Fruit fly (Drosophila melanogaster) whole organism, embryonic: ENCODE measurements around the gene CG43867.

Experiments used
- Abd-B ChIP-seq: fragments of 200-800 bp; sonication (Bioruptor generic); optimal IDR thresholded peaks from 2 replicates; lab custom pipeline; 2018; ENCODE audit warnings: missing biosample characterization, mild to moderate bottlenecking, missing genetic modification characterization, moderate library complexity
- Awh ChIP-seq: fragments of 200-800 bp; sonication (Bioruptor generic); IDR thresholded peaks from 2 replicates; pipeline ENCODE4, ENCODE4 v1.3.6; 2022; ENCODE audit warnings: missing biosample characterization, missing genetic modification characterization
- Blimp-1 ChIP-seq: fragments of 200-800 bp; sonication (Bioruptor generic); optimal IDR thresholded peaks from 3 replicates; lab custom pipeline; 2018; ENCODE audit warnings: missing biosample characterization, missing genetic modification characterization, mild to moderate bottlenecking, moderate library complexity, missing genetic modification reagents
- CG10543 ChIP-seq: fragments of 200-800 bp; sonication (Bioruptor generic); optimal IDR thresholded peaks from 3 replicates; lab custom pipeline; 2017; ENCODE audit warnings: missing biosample characterization, mild to moderate bottlenecking, missing genetic modification characterization, moderate library complexity
- CG11504 ChIP-seq: fragments of 200-800 bp; sonication (Bioruptor generic); optimal IDR thresholded peaks from 3 replicates; lab custom pipeline; 2019; ENCODE audit warnings: missing biosample characterization, mild to moderate bottlenecking, missing genetic modification characterization, moderate library complexity
- CG12219 ChIP-seq: fragments of 200-800 bp; sonication (Bioruptor generic); optimal IDR thresholded peaks from 3 replicates; lab custom pipeline; 2018; ENCODE audit warnings: missing biosample characterization, mild to moderate bottlenecking, missing genetic modification characterization
- CG13424 ChIP-seq: fragments of 200-800 bp; sonication (Bioruptor generic); optimal IDR thresholded peaks from 2 replicates; lab custom pipeline; 2019; ENCODE audit warnings: missing biosample characterization, mild to moderate bottlenecking, missing genetic modification characterization, moderate library complexity
- CG17359 ChIP-seq: fragments of 200-800 bp; sonication (Bioruptor generic); optimal IDR thresholded peaks from 3 replicates; lab custom pipeline; 2018; ENCODE audit warnings: missing biosample characterization, mild to moderate bottlenecking, missing genetic modification characterization, moderate library complexity
- CG2120 ChIP-seq: fragments of 200-800 bp; sonication (Bioruptor generic); optimal IDR thresholded peaks from 3 replicates; lab custom pipeline; 2016; ENCODE audit warnings: missing biosample characterization, missing genetic modification characterization
- CG32772 ChIP-seq: fragments of 200-800 bp; sonication (Bioruptor generic); IDR thresholded peaks from 2 replicates; pipeline ENCODE4 v1.3.6; 2022; ENCODE audit warnings: missing biosample characterization, missing genetic modification characterization
- CG3838 ChIP-seq: fragments of 200-800 bp; sonication (Bioruptor generic); optimal IDR thresholded peaks from 3 replicates; lab custom pipeline; 2016; ENCODE audit warnings: missing biosample characterization, missing genetic modification characterization
- CG4424 ChIP-seq: fragments of 200-800 bp; sonication (Bioruptor generic); optimal IDR thresholded peaks from 3 replicates; lab custom pipeline; 2016; ENCODE audit warnings: missing biosample characterization, missing genetic modification characterization
- CG4617 ChIP-seq: fragments of 200-800 bp; sonication (Bioruptor generic); optimal IDR thresholded peaks from 3 replicates; lab custom pipeline; 2016; ENCODE audit warnings: missing biosample characterization, missing genetic modification characterization, borderline replicate concordance
- CG6175 ChIP-seq: fragments of 200-800 bp; sonication (Bioruptor generic); IDR thresholded peaks from 3 replicates; pipeline ENCODE4 v1.3.6; 2022; ENCODE audit warnings: missing biosample characterization, missing genetic modification characterization
- CG6689 ChIP-seq: fragments of 200-800 bp; sonication (Bioruptor generic); IDR thresholded peaks from 2 replicates; pipeline ENCODE4 v1.3.6; 2022; ENCODE audit warnings: missing biosample characterization, missing genetic modification characterization
- CG7372 ChIP-seq: fragments of 200-800 bp; sonication (Bioruptor generic); IDR thresholded peaks from 2 replicates; pipeline ENCODE4 v1.3.6; 2022; ENCODE audit warnings: missing biosample characterization, missing genetic modification characterization
- CTCF ChIP-seq: fragments of 200-800 bp; sonication (Bioruptor generic); optimal IDR thresholded peaks from 2 replicates; lab custom pipeline; 2017; ENCODE audit warnings: missing biosample characterization, mild to moderate bottlenecking, missing genetic modification characterization, moderate library complexity
- Camta ChIP-seq: fragments of 200-800 bp; sonication (Bioruptor generic); optimal IDR thresholded peaks from 2 replicates; lab custom pipeline; 2016; ENCODE audit warnings: missing biosample characterization, missing genetic modification characterization
- Deaf1 ChIP-seq: fragments of 200-800 bp; optimal IDR thresholded peaks from 3 replicates; lab custom pipeline; 2019; ENCODE audit warnings: missing biosample characterization, mild to moderate bottlenecking, missing genetic modification characterization, moderate library complexity
- Elba2 ChIP-seq: fragments of 200-800 bp; sonication (Bioruptor generic); optimal IDR thresholded peaks from 3 replicates; lab custom pipeline; 2016; ENCODE audit warnings: missing biosample characterization, missing genetic modification characterization
- Fer2 ChIP-seq: fragments of 200-800 bp; sonication (Bioruptor generic); optimal IDR thresholded peaks from 2 replicates; lab custom pipeline; 2018; ENCODE audit warnings: missing biosample characterization, mild to moderate bottlenecking, missing genetic modification characterization, moderate library complexity
- Gsc ChIP-seq: fragments of 200-800 bp; sonication (Bioruptor generic); IDR thresholded peaks from 2 replicates; pipeline ENCODE4 v1.3.6; 2022; ENCODE audit warnings: missing biosample characterization, missing genetic modification characterization
- Gug ChIP-seq: fragments of 200-800 bp; sonication (Bioruptor generic); IDR thresholded peaks from 4 replicates; pipeline ENCODE4 v1.3.6; 2022; ENCODE audit warnings: missing biosample characterization, missing genetic modification characterization
- H15 ChIP-seq: fragments of 200-800 bp; sonication (Bioruptor generic); IDR thresholded peaks from 3 replicates; pipeline ENCODE4 v1.3.6; 2022; ENCODE audit warnings: missing biosample characterization, missing genetic modification characterization
- Med ChIP-seq: fragments of 200-800 bp; sonication (Bioruptor generic); peaks from one replicate; lab custom pipeline; 2016; ENCODE audit warnings: missing biosample characterization, missing genetic modification characterization, mild to moderate bottlenecking, inconsistent platforms, moderate library complexity
- Meics ChIP-seq: fragments of 200-800 bp; sonication (Bioruptor generic); optimal IDR thresholded peaks from 2 replicates; lab custom pipeline; 2017; ENCODE audit warnings: missing biosample characterization, mild to moderate bottlenecking, missing genetic modification characterization
- NfI ChIP-seq: fragments of 200-800 bp; sonication (Bioruptor generic); optimal IDR thresholded peaks from 3 replicates; lab custom pipeline; 2018; ENCODE audit warnings: missing biosample characterization, mild to moderate bottlenecking, missing genetic modification characterization, moderate library complexity
- Oli ChIP-seq: fragments of 200-800 bp; sonication (Bioruptor generic); optimal IDR thresholded peaks from 2 replicates; lab custom pipeline; 2018; ENCODE audit warnings: missing biosample characterization, mild to moderate bottlenecking, missing genetic modification characterization, moderate library complexity
- Rfx ChIP-seq: fragments of 200-800 bp; sonication (Bioruptor generic); IDR thresholded peaks from 2 replicates; pipeline ENCODE4 v1.3.6; 2022; ENCODE audit warnings: missing biosample characterization, missing genetic modification characterization
- Sox102F ChIP-seq: fragments of 200-800 bp; sonication (Bioruptor generic); optimal IDR thresholded peaks from 2 replicates; lab custom pipeline; 2018; ENCODE audit warnings: missing biosample characterization, mild to moderate bottlenecking, missing genetic modification characterization, moderate library complexity
- br ChIP-seq: fragments of >200 bp; optimal IDR thresholded peaks from 2 replicates; lab custom pipeline; 2017
- cwo ChIP-seq: fragments of 200-800 bp; sonication (Bioruptor generic); optimal IDR thresholded peaks from 3 replicates; lab custom pipeline; 2017; ENCODE audit warnings: missing biosample characterization, missing genetic modification characterization, mild to moderate bottlenecking, moderate library complexity, missing genetic modification reagents
- ewg ChIP-seq: fragments of 200-800 bp; sonication (Bioruptor generic); optimal IDR thresholded peaks from 3 replicates; lab custom pipeline; 2017; ENCODE audit warnings: mild to moderate bottlenecking, missing biosample characterization, missing genetic modification reagents, missing genetic modification characterization
- gfzf ChIP-seq: fragments of 200-800 bp; sonication (Bioruptor generic); optimal IDR thresholded peaks from 2 replicates; lab custom pipeline; 2016; ENCODE audit warnings: missing biosample characterization, mild to moderate bottlenecking, missing genetic modification characterization, moderate library complexity
- lilli ChIP-seq: fragments of 200-800 bp; sonication (Bioruptor generic); optimal IDR thresholded peaks from 3 replicates; lab custom pipeline; 2016; ENCODE audit warnings: missing biosample characterization, missing genetic modification characterization
- onecut ChIP-seq: fragments of 200-800 bp; sonication (Bioruptor generic); IDR thresholded peaks from 2 replicates; pipeline ENCODE4 v1.3.6; 2022; ENCODE audit warnings: missing biosample characterization, missing genetic modification characterization
- phol ChIP-seq: fragments of 200-800 bp; sonication (Bioruptor generic); optimal IDR thresholded peaks from 3 replicates; lab custom pipeline; 2018; ENCODE audit warnings: missing biosample characterization, mild to moderate bottlenecking, missing genetic modification characterization, moderate library complexity
- pnt ChIP-seq: fragments of 200-800 bp; sonication (Bioruptor generic); optimal IDR thresholded peaks from 3 replicates; lab custom pipeline; 2016; ENCODE audit warnings: missing biosample characterization, missing genetic modification characterization
- pzg ChIP-seq: fragments of 200-800 bp; sonication (Bioruptor generic); optimal IDR thresholded peaks from 3 replicates; lab custom pipeline; 2018; ENCODE audit warnings: missing biosample characterization, mild to moderate bottlenecking, missing genetic modification characterization, moderate library complexity
- ranshi ChIP-seq: fragments of 200-800 bp; sonication (Bioruptor generic); IDR thresholded peaks from 2 replicates; pipeline ENCODE4 v1.3.6; 2022; ENCODE audit warnings: missing biosample characterization, missing genetic modification characterization
- schlank ChIP-seq: fragments of 200-800 bp; sonication (Bioruptor generic); optimal IDR thresholded peaks from 2 replicates; lab custom pipeline; 2018; ENCODE audit warnings: missing biosample characterization, mild to moderate bottlenecking, missing genetic modification characterization
- so ChIP-seq: fragments of 200-800 bp; sonication (Bioruptor generic); IDR thresholded peaks from 3 replicates; pipeline ENCODE4 v1.3.6; 2022; ENCODE audit warnings: missing biosample characterization, missing genetic modification characterization
- sug ChIP-seq: fragments of 200-800 bp; optimal IDR thresholded peaks from 2 replicates; lab custom pipeline; 2019; ENCODE audit warnings: missing biosample characterization, mild to moderate bottlenecking, missing genetic modification characterization, moderate library complexity
- tll ChIP-seq, 2 experiments: fragments of 200-800 bp in 1 of 2; fragments of >200 bp in 1 of 2; sonication (Bioruptor generic) in 1 of 2; optimal IDR thresholded peaks; 2 replicates each; lab custom pipeline; 2017 to 2019; ENCODE audit warnings: missing biosample characterization in 2 of 2, missing genetic modification characterization in 2 of 2, mild to moderate bottlenecking in 1 of 2, moderate library complexity in 1 of 2
- twi ChIP-seq: fragments of 200-800 bp; optimal IDR thresholded peaks from 2 replicates; lab custom pipeline; 2019; ENCODE audit warnings: missing biosample characterization, mild to moderate bottlenecking, missing genetic modification characterization, moderate library complexity

Gene CG43867

DNA sequence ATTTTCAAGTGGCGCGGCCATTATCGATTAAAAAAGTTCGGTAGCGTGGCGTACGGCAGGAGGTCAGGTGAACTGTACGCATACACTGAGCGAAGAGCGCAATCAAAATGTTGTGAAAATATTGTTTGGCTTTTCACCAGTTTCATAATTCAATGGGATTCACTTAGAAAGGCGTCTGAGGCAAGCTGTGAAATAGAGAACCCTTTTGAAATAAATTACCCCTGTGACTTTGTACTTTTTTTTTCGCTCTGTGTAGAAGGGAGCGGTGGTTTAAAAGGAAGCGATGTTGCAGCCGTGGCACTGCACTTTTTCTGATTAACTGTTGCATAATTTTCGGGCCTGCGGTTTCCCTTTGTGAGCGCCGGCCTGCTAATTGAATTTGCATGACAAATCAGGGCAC is 54.0 kb downstream of the CG43867 start (continued):
- no peak for TF ChIP-seq CG10543 (GFP tag; lab: Kevin White, UChicago)
- peak; percentile 13; the same call in 1 of the 2 replicates for TF ChIP-seq ranshi
- peak; percentile 9 for TF ChIP-seq Deaf1 (tag; lab: Kevin White, UChicago)
- peak; percentile 18 for TF ChIP-seq cwo (GFP tag; lab: Kevin White, UChicago)
- peak; percentile 19 for TF ChIP-seq Oli
- no peak for TF ChIP-seq Camta (GFP tag; lab: Kevin White, UChicago)
- TF ChIP-seq CG11504: peak; percentile 55
- no peak for TF ChIP-seq tll (GFP tag; optimal IDR thresholded peaks at IDR 0.05; lab: Kevin White, UChicago)
- TF ChIP-seq CG32772 (GFP tag; lab: Robert Waterston, UW): 0 out of 2 replicates have a peak, but pooled peaks have one; percentile 10
- no peak for TF ChIP-seq H15
- no peak for TF ChIP-seq pzg (GFP tag; lab: Kevin White, UChicago)
- peak; percentile 43 for TF ChIP-seq CG2120
- peak; percentile 9 for TF ChIP-seq NfI (GFP tag; lab: Kevin White, UChicago)
- TF ChIP-seq Abd-B (GFP tag; lab: Kevin White, UChicago): peak; percentile 6
- TF ChIP-seq onecut (GFP tag; lab: Robert Waterston, UW): peak; percentile 75
- TF ChIP-seq phol (tag; lab: Kevin White, UChicago): peak; percentile 35
- peak; percentile 38 for TF ChIP-seq Sox102F
- TF ChIP-seq CG7372 (GFP tag; lab: Robert Waterston, UW): no peak
- no peak for TF ChIP-seq Rfx
- peak; percentile 19 for TF ChIP-seq CG4424 (GFP tag; lab: Kevin White, UChicago)
- no peak for TF ChIP-seq CG6175 (GFP tag; lab: Robert Waterston, UW)
- peak; percentile 36 for TF ChIP-seq lilli
- TF ChIP-seq CG6689 (GFP tag; lab: Robert Waterston, UW): peak; percentile 34; the same call in 1 of the 2 replicates
- peak; percentile 23 for TF ChIP-seq CG17359 (tag; lab: Kevin White, UChicago)
- peak; percentile 32 for TF ChIP-seq Meics (GFP tag; lab: Kevin White, UChicago)
- TF ChIP-seq so (GFP tag; lab: Robert Waterston, UW): 0 out of 3 replicates have a peak, but pooled peaks have one; percentile 16
- TF ChIP-seq br (lab: Kevin White, UChicago): no peak
- peak; percentile 43 for TF ChIP-seq pnt (GFP tag; lab: Kevin White, UChicago)

DNA sequence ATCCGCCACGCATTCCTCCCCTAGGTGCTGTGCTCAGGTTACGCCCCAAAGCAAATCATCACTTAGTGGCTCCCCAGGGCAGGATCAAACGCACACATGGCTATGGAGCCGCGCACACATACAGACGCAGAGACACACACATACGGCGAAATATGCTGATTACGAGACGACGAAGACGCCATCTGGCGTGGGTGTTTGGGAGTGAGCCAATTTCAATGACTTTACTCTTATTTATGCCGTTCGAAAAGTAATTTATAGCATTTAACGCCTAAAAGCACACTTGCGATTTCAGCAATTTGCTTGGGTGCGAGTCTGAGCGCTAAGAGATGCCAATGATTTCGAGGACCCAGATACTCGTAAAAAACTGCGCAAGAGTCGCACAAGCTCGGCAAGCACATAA is 59.3 kb downstream of the CG43867 start:
- TF ChIP-seq Blimp-1 (GFP tag; lab: Kevin White, UChicago) (no peak), sug (tag; lab: Kevin White, UChicago) (no peak), CTCF (peak; percentile 74)

DNA sequence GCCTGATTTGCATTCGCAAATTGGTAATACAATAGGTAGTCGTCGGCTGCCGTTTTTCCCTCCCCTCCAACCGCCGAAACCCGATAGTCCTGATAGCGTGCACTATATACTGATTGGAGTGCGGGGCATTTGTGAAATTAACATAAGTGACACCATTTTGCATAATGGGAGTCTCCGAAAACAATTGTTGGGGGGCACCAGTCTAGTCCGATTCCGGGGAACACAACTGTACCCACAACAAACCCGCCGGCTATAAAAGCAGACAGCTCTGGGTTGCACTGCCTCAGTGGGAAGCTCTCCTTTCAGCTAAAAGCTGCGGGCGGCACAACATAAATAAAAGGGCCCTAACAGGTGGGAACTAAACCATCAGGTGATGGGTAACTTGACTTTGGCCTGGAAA is 65.5 kb downstream of the CG43867 start, which contains the start of gene CG14634:
Gene CG14634 (plus strand): TSS at position 301 of the 400 bp plus-strand sequence.
- TF ChIP-seq gfzf: no peak

DNA sequence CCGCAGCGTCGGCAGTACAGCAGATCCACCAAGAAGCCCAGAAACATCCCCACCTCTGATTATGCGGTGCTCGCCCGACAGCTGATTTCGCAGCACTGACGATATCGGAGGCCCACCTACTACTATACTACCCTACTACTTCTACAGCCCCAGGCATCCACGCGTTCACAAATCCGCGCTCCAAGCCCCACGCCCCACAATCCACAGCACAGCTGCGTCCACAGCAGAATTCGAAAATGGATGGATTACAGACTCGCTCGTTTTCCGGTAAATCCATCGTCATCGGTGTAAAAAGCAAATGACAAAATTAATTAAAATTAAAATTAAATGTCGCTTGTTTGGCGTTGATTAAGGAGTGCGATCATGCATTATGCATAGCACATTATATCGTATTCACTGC is 80.7 kb downstream of the CG43867 start, which contains the start of gene CG3713:
Gene CG3713 (minus strand): TSS at position 101 of the 400 bp plus-strand sequence.
- TF ChIP-seq schlank (tag; lab: Kevin White, UChicago) (no peak), Elba2 (GFP tag; lab: Kevin White, UChicago) (no peak), CG13424 (tag; lab: Kevin White, UChicago) (no peak), Fer2 (tag; lab: Kevin White, UChicago) (no peak), ewg (GFP tag; lab: Kevin White, UChicago) (no peak), Gug (no peak), CG4617 (GFP tag; lab: Kevin White, UChicago) (no peak), Gsc (GFP tag; lab: Robert Waterston, UW) (no peak), twi (tag; lab: Kevin White, UChicago) (no peak), cwo (GFP tag; lab: Kevin White, UChicago) (no peak), Med (GFP tag; lab: Kevin White, UChicago) (no peak), CG3838 (GFP tag; lab: Kevin White, UChicago) (no peak), CG12219 (GFP tag; lab: Kevin White, UChicago) (no peak), Awh (GFP tag; lab: Robert Waterston, UW) (no peak)
